Fruit fly (Drosophila melanogaster): ENCODE measurements around the gene Lkb1.

- TF ChIP-seq CG3407 (GFP tag; optimal IDR thresholded peaks at IDR 0.05) (no peak), Atf-2 (GFP tag; optimal IDR thresholded peaks at IDR 0.05) (no peak), CG3163 (GFP tag; optimal IDR thresholded peaks at IDR 0.05) (no peak), CG2129 (GFP tag; IDR thresholded peaks at IDR 0.05; ENCODE audit: partially characterized antibody) (no peak)
Measured at dm6 chr3R:13700192-13700591, 23.8 kb downstream of the Lkb1 start, which contains the start of gene ninaB.

Data from whole organism, embryonic.